Worm (Caenorhabditis elegans) whole organism, late embryonic: Measurements from ENCODE around the gene F47G3.3.

Experiments used
- F13H6.1 ChIP-seq: sonication (generic microtip); optimal IDR thresholded peaks from 2 replicates; lab custom pipeline; 2016; ENCODE audit warnings: missing genetic modification characterization, missing compliant biosample characterization
- ama-1 ChIP-seq: fragments of 150-350 bp; optimal IDR thresholded peaks from 2 replicates; lab custom pipeline; 2014
- ceh-9 ChIP-seq: sonication (generic microtip); optimal IDR thresholded peaks from 2 replicates; lab custom pipeline; 2016; ENCODE audit warnings: mild to moderate bottlenecking, missing genetic modification characterization, inconsistent platforms, missing compliant biosample characterization
- lim-6 ChIP-seq: sonication (generic microtip); optimal IDR thresholded peaks from 2 replicates; lab custom pipeline; 2016; ENCODE audit warnings: missing genetic modification characterization, missing compliant biosample characterization
- pha-4 ChIP-seq: fragments of 150-350 bp; optimal IDR thresholded peaks from 2 replicates; lab custom pipeline; 2018; ENCODE audit warnings: missing biosample characterization, missing genetic modification reagents, missing genetic modification characterization
- tbx-2 ChIP-seq: sonication (generic microtip); optimal IDR thresholded peaks from 2 replicates; lab custom pipeline; 2016; ENCODE audit warnings: missing genetic modification characterization, missing compliant biosample characterization

DNA sequence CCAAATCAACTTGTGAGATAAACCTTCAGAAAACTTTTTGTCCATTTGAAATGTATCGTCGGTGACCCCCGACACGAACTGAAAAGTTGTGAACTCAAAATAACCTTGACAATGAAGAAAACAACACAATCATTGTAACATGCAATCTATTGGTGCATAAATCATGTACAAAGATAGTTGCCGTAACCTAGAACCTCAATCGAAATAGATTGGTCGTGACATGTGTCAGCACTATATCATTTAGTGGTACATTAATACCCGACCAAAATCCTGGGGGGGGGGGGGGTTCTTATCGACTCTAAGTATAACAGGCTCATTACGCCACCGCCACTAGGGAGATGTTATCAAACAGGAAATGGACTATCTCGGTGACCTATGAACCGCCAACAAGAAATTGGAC is 51.1 kb downstream of the F47G3.3 start:
- TF ChIP-seq tbx-2 (tag; lab: Kevin White, UChicago) (no peak), ama-1 (lab: Kevin White, UChicago) (no peak), F13H6.1 (tag; lab: Kevin White, UChicago) (no peak), lim-6 (tag; lab: Kevin White, UChicago) (no peak), pha-4 (tag; lab: Kevin White, UChicago) (no peak), ceh-9 (tag; lab: Kevin White, UChicago) (no peak)
